Worm (Caenorhabditis elegans) whole organism, young adult: Measurements from ENCODE around the gene pfkb-1.2.

Source experiments
- B0261.1 ChIP-seq: sonication (generic microtip); optimal IDR thresholded peaks from 2 replicates; lab custom pipeline; 2016; ENCODE audit warnings: mild to moderate bottlenecking, missing genetic modification characterization, moderate library complexity, missing compliant biosample characterization
- C06A6.2 ChIP-seq: fragments of 200-800 bp; sonication (Bioruptor generic); conservative IDR thresholded peaks from 2 replicates; pipeline ENCODE4 v1.3.6; 2022; ENCODE audit warnings: missing genetic modification characterization, missing compliant biosample characterization
- F39B2.1 ChIP-seq: fragments of 200-800 bp; sonication (Bioruptor generic); IDR thresholded peaks from 2 replicates; pipeline ENCODE4 v1.3.6; 2022; ENCODE audit warnings: missing genetic modification reagents, missing genetic modification characterization, missing compliant biosample characterization
- F57A8.1 ChIP-seq: fragments of 200-800 bp; sonication (Bioruptor generic); optimal IDR thresholded peaks from 2 replicates; lab custom pipeline; 2018; ENCODE audit warnings: mild to moderate bottlenecking, missing genetic modification characterization, moderate library complexity, missing compliant biosample characterization
- T07F8.4 ChIP-seq: sonication (generic microtip); optimal IDR thresholded peaks from 2 replicates; lab custom pipeline; 2016; ENCODE audit warnings: mild to moderate bottlenecking, missing genetic modification characterization, moderate library complexity, missing compliant biosample characterization
- T26A5.8 ChIP-seq: sonication (generic microtip); optimal IDR thresholded peaks from 2 replicates; lab custom pipeline; 2016; ENCODE audit warnings: missing genetic modification characterization, missing compliant biosample characterization
- Y53F4B.3 ChIP-seq: fragments of 200-800 bp; sonication (Bioruptor generic); IDR thresholded peaks from 2 replicates; pipeline ENCODE4 v1.3.6; 2022; ENCODE audit warnings: missing genetic modification reagents, missing genetic modification characterization, missing compliant biosample characterization
- Y56A3A.18 ChIP-seq: fragments of 200-800 bp; sonication (Bioruptor generic); IDR thresholded peaks from 2 replicates; pipeline ENCODE4 v1.3.6; 2022; ENCODE audit warnings: missing genetic modification reagents, missing genetic modification characterization, missing compliant biosample characterization
- Y67H2A.10 ChIP-seq: fragments of 200-800 bp; sonication (Bioruptor generic); conservative IDR thresholded peaks from 2 replicates; pipeline ENCODE4 v1.3.6; 2022; ENCODE audit warnings: missing genetic modification reagents, missing genetic modification characterization, missing compliant biosample characterization
- ZK185.1 ChIP-seq: sonication (generic microtip); optimal IDR thresholded peaks from 2 replicates; lab custom pipeline; 2016; ENCODE audit warnings: mild to moderate bottlenecking, missing genetic modification characterization, missing compliant biosample characterization; ENCODE audit not compliant: poor library complexity, severe bottlenecking
- ama-1 ChIP-seq, 3 experiments: fragments of 150-350 bp in 1 of 3; sonication (generic microtip) in 2 of 3; optimal IDR thresholded peaks; 2 replicates each; lab custom pipeline; 2014 to 2018; ENCODE audit warnings: missing biosample characterization in 2 of 3, missing genetic modification characterization in 2 of 3, missing genetic modification reagents in 2 of 3
- bed-1 ChIP-seq: fragments of 200-800 bp; sonication (Bioruptor generic); IDR thresholded peaks from 2 replicates; pipeline ENCODE4 v1.3.6; 2022; ENCODE audit warnings: missing genetic modification reagents, missing genetic modification characterization, missing compliant biosample characterization
- ccch-3 ChIP-seq: fragments of 200-800 bp; sonication (Bioruptor generic); optimal IDR thresholded peaks from 2 replicates; lab custom pipeline; 2018; ENCODE audit warnings: mild to moderate bottlenecking, missing genetic modification characterization, missing compliant biosample characterization
- cebp-2 ChIP-seq: fragments of 200-800 bp; sonication (Bioruptor generic); IDR thresholded peaks from 2 replicates; pipeline ENCODE4 v1.3.6; 2022; ENCODE audit warnings: missing genetic modification characterization, missing compliant biosample characterization
- ceh-100 ChIP-seq: fragments of 200-800 bp; sonication (Bioruptor generic); IDR thresholded peaks from 2 replicates; pipeline ENCODE4 v1.3.6; 2022; ENCODE audit warnings: missing genetic modification reagents, missing genetic modification characterization, missing compliant biosample characterization
- ceh-79 ChIP-seq: sonication (generic microtip); optimal IDR thresholded peaks from 2 replicates; lab custom pipeline; 2017; ENCODE audit warnings: mild to moderate bottlenecking, missing genetic modification characterization, missing compliant biosample characterization
- ceh-91 ChIP-seq: fragments of 200-800 bp; sonication (Bioruptor generic); IDR thresholded peaks from 2 replicates; pipeline ENCODE4 v1.3.6; 2022; ENCODE audit warnings: missing genetic modification reagents, missing genetic modification characterization, missing compliant biosample characterization
- die-1 ChIP-seq: sonication (generic microtip); optimal IDR thresholded peaks from 2 replicates; lab custom pipeline; 2016; ENCODE audit warnings: missing genotype, mild to moderate bottlenecking, missing genetic modification characterization, missing compliant biosample characterization
- ekl-4 ChIP-seq: fragments of 200-800 bp; sonication (Bioruptor generic); IDR thresholded peaks from 2 replicates; pipeline ENCODE4 v1.3.6; 2022; ENCODE audit warnings: missing genetic modification reagents, missing genetic modification characterization, missing compliant biosample characterization
- him-1 ChIP-seq: sonication (generic microtip); optimal IDR thresholded peaks from 2 replicates; lab custom pipeline; 2016; ENCODE audit warnings: missing genotype, missing genetic modification reagents, missing genetic modification characterization, missing compliant biosample characterization
- let-526 ChIP-seq: fragments of 200-800 bp; sonication (Bioruptor generic); IDR thresholded peaks from 2 replicates; pipeline ENCODE4 v1.3.6; 2022; ENCODE audit warnings: missing genetic modification reagents, missing genetic modification characterization, missing compliant biosample characterization
- let-607 ChIP-seq, 2 experiments: fragments of 200-800 bp in 1 of 2; sonication (Bioruptor generic) in 1 of 2; sonication (generic microtip) in 1 of 2; optimal IDR thresholded peaks; 2 replicates each; lab custom pipeline; 2016 to 2018; ENCODE audit warnings: mild to moderate bottlenecking in 2 of 2, missing compliant biosample characterization in 2 of 2, missing genetic modification characterization in 2 of 2, moderate library complexity in 2 of 2, missing genotype in 1 of 2
- mes-4 ChIP-seq: sonication (generic microtip); optimal IDR thresholded peaks from 2 replicates; lab custom pipeline; 2016; ENCODE audit warnings: missing genotype, missing genetic modification characterization, missing compliant biosample characterization
- nhr-120 ChIP-seq: fragments of 200-800 bp; sonication (Bioruptor generic); IDR thresholded peaks from 2 replicates; pipeline ENCODE4 v1.3.6; 2022; ENCODE audit warnings: missing genetic modification characterization, missing compliant biosample characterization
- nhr-179 ChIP-seq: sonication (generic microtip); optimal IDR thresholded peaks from 2 replicates; lab custom pipeline; 2016; ENCODE audit warnings: mild to moderate bottlenecking, missing genetic modification characterization, missing compliant biosample characterization
- rec-8 ChIP-seq, 2 experiments: sonication (generic microtip); optimal IDR thresholded peaks; 2 replicates each; lab custom pipeline; 2016; ENCODE audit warnings: mild to moderate bottlenecking in 2 of 2, missing genetic modification characterization in 2 of 2, missing genetic modification reagents in 2 of 2, missing genotype in 2 of 2, missing biosample characterization in 1 of 2, missing compliant biosample characterization in 1 of 2, moderate library complexity in 1 of 2
- repo-1 ChIP-seq: sonication (generic microtip); optimal IDR thresholded peaks from 2 replicates; lab custom pipeline; 2017; ENCODE audit warnings: mild to moderate bottlenecking, missing genetic modification characterization, missing compliant biosample characterization
- snpc-1.3 ChIP-seq: sonication (generic microtip); optimal IDR thresholded peaks from 2 replicates; lab custom pipeline; 2017; ENCODE audit warnings: missing genetic modification characterization, mild to moderate bottlenecking, missing compliant biosample characterization, antibody characterized with exemption, moderate library complexity, missing genotype, missing genetic modification reagents; ENCODE audit not compliant: insufficient read depth
- snpc-4 ChIP-seq, 5 experiments: fragments of 150-350 bp in 1 of 5; sonication (generic microtip) in 4 of 5; optimal IDR thresholded peaks; 2 replicates each; lab custom pipeline; 2014 to 2018; ENCODE audit warnings: missing genetic modification characterization in 5 of 5, missing biosample characterization in 3 of 5, antibody characterized with exemption in 2 of 5, mild to moderate bottlenecking in 2 of 5, missing compliant biosample characterization in 2 of 5, missing genotype in 2 of 5, moderate library complexity in 2 of 5, missing genetic modification reagents in 1 of 5
- somi-1 ChIP-seq: fragments of 200-800 bp; sonication (Bioruptor generic); optimal IDR thresholded peaks from 2 replicates; lab custom pipeline; 2018; ENCODE audit warnings: mild to moderate bottlenecking, missing genetic modification characterization, missing compliant biosample characterization
- sptf-2 ChIP-seq: fragments of 200-800 bp; sonication (Bioruptor generic); optimal IDR thresholded peaks from 2 replicates; lab custom pipeline; 2018; ENCODE audit warnings: mild to moderate bottlenecking, missing genetic modification characterization, missing compliant biosample characterization
- tbp1 ChIP-seq: fragments of 200-800 bp; sonication (Bioruptor generic); optimal IDR thresholded peaks from 2 replicates; lab custom pipeline; 2018; ENCODE audit warnings: mild to moderate bottlenecking, missing genetic modification characterization, missing compliant biosample characterization
- unc-62 ChIP-seq: fragments of 150-350 bp; optimal IDR thresholded peaks from 2 replicates; lab custom pipeline; 2014; ENCODE audit warnings: missing biosample characterization, missing genetic modification reagents, missing genetic modification characterization
- xnd-1 ChIP-seq: sonication (generic microtip); optimal IDR thresholded peaks from 2 replicates; lab custom pipeline; 2016; ENCODE audit warnings: missing genotype, missing genetic modification reagents, missing genetic modification characterization, missing compliant biosample characterization
- ztf-22 ChIP-seq: fragments of 200-800 bp; sonication (Bioruptor generic); optimal IDR thresholded peaks from 2 replicates; lab custom pipeline; 2018; ENCODE audit warnings: mild to moderate bottlenecking, missing genetic modification characterization, moderate library complexity, missing compliant biosample characterization
- ztf-28 ChIP-seq: fragments of 200-800 bp; sonication (Bioruptor generic); IDR thresholded peaks from 2 replicates; pipeline ENCODE4 v1.3.6; 2022; ENCODE audit warnings: missing genetic modification reagents, missing genetic modification characterization, missing compliant biosample characterization
- ztf-6 ChIP-seq: fragments of 200-800 bp; sonication (Bioruptor generic); IDR thresholded peaks from 2 replicates; pipeline ENCODE4 v1.3.6; 2022; ENCODE audit warnings: missing genetic modification reagents, missing genetic modification characterization, missing compliant biosample characterization

The pfkb-1.2 gene

DNA sequence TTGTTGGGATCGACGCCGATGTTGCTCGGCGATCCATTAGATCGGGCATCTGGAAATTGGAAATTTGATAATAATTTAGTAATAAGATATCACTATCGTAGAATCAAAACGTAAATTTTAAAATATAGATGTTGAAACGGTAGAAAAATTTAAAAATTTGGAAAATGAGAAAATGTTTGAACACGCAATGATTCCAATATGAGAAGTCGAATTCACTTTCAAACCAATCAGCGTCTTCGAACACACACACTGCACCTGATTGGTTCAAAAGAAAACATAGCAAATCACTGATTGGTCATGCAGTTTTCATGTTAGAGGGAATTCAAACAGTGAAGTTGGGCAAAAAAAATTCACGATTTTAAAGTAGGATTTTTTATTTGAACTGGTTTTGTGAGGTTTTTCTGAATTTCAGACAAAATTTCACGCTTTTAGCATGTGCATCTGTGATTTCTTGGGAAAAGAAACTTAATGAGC, 38.4 kb upstream of the pfkb-1.2 start, which contains the start of gene H04M03.12:
H04M03.12 (minus strand) TSS at position 51 of the 474 bp plus-strand sequence.
- TF ChIP-seq ccch-3 (no peak), ztf-28 (GFP tag; lab: Robert Waterston, UW) (no peak), snpc-4 (GFP tag; optimal IDR thresholded peaks at IDR 0.05; lab: Kevin White, UChicago) (no peak), snpc-4 (tag; optimal IDR thresholded peaks at IDR 0.05; lab: Kevin White, UChicago) (no peak), repo-1 (tag; lab: Kevin White, UChicago) (no peak), bed-1 (GFP tag; lab: Robert Waterston, UW) (no peak), ceh-79 (tag; lab: Kevin White, UChicago) (no peak), him-1 (no peak), snpc-1.3 (tag; lab: Kevin White, UChicago) (no peak), tbp1 (GFP tag; lab: Kevin White, UChicago) (no peak), ceh-100 (no peak), T26A5.8 (tag; lab: Kevin White, UChicago) (no peak), cebp-2 (GFP tag; lab: Robert Waterston, UW) (no peak), ceh-91 (GFP tag; lab: Robert Waterston, UW) (no peak), B0261.1 (tag; lab: Kevin White, UChicago) (no peak), ztf-6 (GFP tag; lab: Robert Waterston, UW) (no peak), let-607 (tag; optimal IDR thresholded peaks at IDR 0.05; lab: Kevin White, UChicago) (no peak), somi-1 (GFP tag; lab: Kevin White, UChicago) (no peak), nhr-120 (GFP tag; lab: Robert Waterston, UW) (no peak), C06A6.2 (GFP tag; lab: Robert Waterston, UW) (no peak)

DNA sequence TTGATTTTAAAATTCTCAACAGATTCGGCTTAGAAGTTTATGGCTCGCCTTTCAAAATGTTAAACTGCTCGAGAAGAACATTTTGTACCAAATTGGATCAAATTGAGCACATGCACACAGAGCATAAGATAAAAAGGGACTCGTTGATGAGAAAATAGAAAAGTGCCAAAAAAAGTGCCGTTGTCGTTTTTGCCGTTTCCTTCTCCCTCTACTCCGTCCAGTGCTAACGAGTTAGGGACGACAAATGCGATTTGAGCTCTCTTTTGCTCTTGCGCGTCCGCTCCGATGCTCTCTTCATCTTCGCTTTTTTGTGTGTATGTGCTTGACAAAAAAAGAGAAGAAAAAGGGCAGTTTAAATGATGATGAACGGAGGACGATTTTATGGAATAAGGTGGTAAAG, 26.6 kb upstream of the pfkb-1.2 start:
- no peak for TF ChIP-seq ama-1 (optimal IDR thresholded peaks at IDR 0.05; lab: Kevin White, UChicago)
- no peak for TF ChIP-seq ama-1 (GFP tag; optimal IDR thresholded peaks at IDR 0.05; lab: Kevin White, UChicago)
- no peak for TF ChIP-seq snpc-4 (GFP tag; optimal IDR thresholded peaks at IDR 0.05; lab: Kevin White, UChicago)
- TF ChIP-seq snpc-4 (tag; optimal IDR thresholded peaks at IDR 0.05; lab: Kevin White, UChicago): no peak
- no peak for TF ChIP-seq ceh-100
- no peak for TF ChIP-seq somi-1 (GFP tag; lab: Kevin White, UChicago)
- no peak for TF ChIP-seq ccch-3
- no peak for TF ChIP-seq xnd-1 (tag; lab: Kevin White, UChicago)
- TF ChIP-seq unc-62: no peak

DNA sequence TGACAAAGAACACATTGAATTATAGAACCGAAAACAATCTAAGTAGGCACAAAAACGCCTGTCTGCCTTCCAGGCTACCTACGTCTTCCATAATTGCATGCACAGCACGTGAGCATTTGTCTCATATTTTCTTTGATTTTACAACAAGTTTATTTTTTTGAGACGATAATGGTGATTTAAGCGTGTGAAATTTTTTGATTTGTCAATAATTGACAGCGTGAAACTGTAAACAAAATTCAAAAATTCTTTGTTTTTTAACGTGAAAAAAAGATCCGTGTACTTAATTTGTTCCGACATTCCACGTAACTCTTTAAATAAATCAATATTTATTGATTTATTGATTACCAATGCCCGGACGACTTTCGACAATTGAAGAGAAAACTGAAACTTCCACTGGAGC, 24.7 kb upstream of the pfkb-1.2 start, which contains the start of gene dhhc-13:
dhhc-13 (plus strand) TSS at position 301 of the 400 bp plus-strand sequence.
- no peak for TF ChIP-seq B0261.1 (tag; lab: Kevin White, UChicago)
- no peak for TF ChIP-seq Y56A3A.18 (GFP tag; lab: Robert Waterston, UW)
- no peak for TF ChIP-seq Y67H2A.10 (GFP tag; lab: Robert Waterston, UW)
- no peak for TF ChIP-seq die-1 (tag; lab: Kevin White, UChicago)
- no peak for TF ChIP-seq ekl-4 (GFP tag; lab: Robert Waterston, UW)
- TF ChIP-seq let-607 (tag; optimal IDR thresholded peaks at IDR 0.05; lab: Kevin White, UChicago): no peak
- no peak for TF ChIP-seq T07F8.4 (tag; lab: Kevin White, UChicago)
- no peak for TF ChIP-seq F39B2.1 (GFP tag; lab: Robert Waterston, UW)
- TF ChIP-seq nhr-120 (GFP tag; lab: Robert Waterston, UW): no peak
- no peak for TF ChIP-seq F57A8.1 (GFP tag; lab: Kevin White, UChicago)
- TF ChIP-seq snpc-1.3 (tag; lab: Kevin White, UChicago): no peak

DNA sequence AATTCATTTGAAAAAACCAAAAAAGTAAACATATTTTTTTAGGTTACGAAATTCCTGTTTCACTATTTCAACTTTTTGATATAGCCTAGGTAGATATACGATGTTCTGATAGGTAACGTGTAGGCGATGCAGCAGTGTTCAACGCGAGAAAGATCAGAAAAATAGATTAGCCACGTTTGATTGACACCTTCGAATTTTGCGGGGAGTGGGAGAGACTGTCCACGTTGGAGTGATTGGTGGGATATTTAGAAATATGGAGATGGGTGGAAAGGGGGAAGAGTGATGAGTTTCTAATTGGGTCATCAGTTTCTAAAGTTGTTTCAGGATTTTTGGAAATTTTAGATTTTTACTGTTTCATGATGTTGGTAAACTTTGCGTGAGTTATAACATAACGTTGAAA, 18.6 kb upstream of the pfkb-1.2 start:
- TF ChIP-seq Y53F4B.3 (GFP tag; lab: Robert Waterston, UW) (no peak), nhr-179 (tag; lab: Kevin White, UChicago) (no peak), ztf-22 (GFP tag; lab: Kevin White, UChicago) (no peak), rec-8 (tag; optimal IDR thresholded peaks at IDR 0.05; lab: Kevin White, UChicago) (no peak), ZK185.1 (tag; lab: Kevin White, UChicago) (no peak), ztf-28 (GFP tag; lab: Robert Waterston, UW) (no peak), let-526 (no peak), sptf-2 (GFP tag; lab: Kevin White, UChicago) (no peak), mes-4 (tag; lab: Kevin White, UChicago) (no peak), ama-1 (optimal IDR thresholded peaks at IDR 0.05; lab: Kevin White, UChicago) (no peak), ama-1 (GFP tag; optimal IDR thresholded peaks at IDR 0.05; lab: Kevin White, UChicago) (no peak)
- TF ChIP-seq, all 124 proteins: peak for 0
